Worm (Caenorhabditis elegans) whole organism, late embryonic: ENCODE data around the gene F07H5.7.

ENCODE experiments used
- F13H6.1 ChIP-seq: sonication (generic microtip); optimal IDR thresholded peaks from 2 replicates; lab custom pipeline; 2016; ENCODE audit warnings: missing genetic modification characterization, missing compliant biosample characterization
- T23F11.4 ChIP-seq: fragments of 200-800 bp; sonication (Bioruptor generic); optimal IDR thresholded peaks from 2 replicates; lab custom pipeline; 2018; ENCODE audit warnings: mild to moderate bottlenecking, missing genetic modification characterization, missing compliant biosample characterization
- dmd-4 ChIP-seq: sonication (generic microtip); optimal IDR thresholded peaks from 2 replicates; lab custom pipeline; 2016; ENCODE audit warnings: borderline replicate concordance, missing genetic modification characterization, missing compliant biosample characterization
- hlh-30 ChIP-seq: sonication (generic microtip); optimal IDR thresholded peaks from 2 replicates; lab custom pipeline; 2017; ENCODE audit warnings: antibody characterized with exemption, missing genetic modification characterization, missing compliant biosample characterization; ENCODE audit not compliant: insufficient read depth
- pat-9 ChIP-seq: fragments of 200-800 bp; sonication (Bioruptor generic); optimal IDR thresholded peaks from 2 replicates; lab custom pipeline; 2018; ENCODE audit warnings: mild to moderate bottlenecking, missing genetic modification characterization, moderate library complexity, missing compliant biosample characterization
- pha-4 ChIP-seq: fragments of 150-350 bp; optimal IDR thresholded peaks from 2 replicates; lab custom pipeline; 2018; ENCODE audit warnings: missing biosample characterization, missing genetic modification reagents, missing genetic modification characterization
- pqm-1 ChIP-seq: sonication (generic microtip); optimal IDR thresholded peaks from 2 replicates; lab custom pipeline; 2016; ENCODE audit warnings: missing genetic modification characterization, missing compliant biosample characterization
- ttx-3 ChIP-seq: sonication (generic microtip); optimal IDR thresholded peaks from 2 replicates; lab custom pipeline; 2016; ENCODE audit warnings: missing genetic modification reagents, missing genetic modification characterization, missing compliant biosample characterization
- unc-42 ChIP-seq: sonication (generic microtip); optimal IDR thresholded peaks from 2 replicates; lab custom pipeline; 2016; ENCODE audit warnings: missing genotype, missing genetic modification characterization, missing compliant biosample characterization
- unc-86 ChIP-seq: sonication (generic microtip); optimal IDR thresholded peaks from 2 replicates; lab custom pipeline; 2016; ENCODE audit warnings: missing genetic modification characterization, missing compliant biosample characterization
- ztf-16 ChIP-seq: sonication (generic microtip); optimal IDR thresholded peaks from 2 replicates; lab custom pipeline; 2017; ENCODE audit warnings: missing genetic modification characterization, missing compliant biosample characterization

DNA sequence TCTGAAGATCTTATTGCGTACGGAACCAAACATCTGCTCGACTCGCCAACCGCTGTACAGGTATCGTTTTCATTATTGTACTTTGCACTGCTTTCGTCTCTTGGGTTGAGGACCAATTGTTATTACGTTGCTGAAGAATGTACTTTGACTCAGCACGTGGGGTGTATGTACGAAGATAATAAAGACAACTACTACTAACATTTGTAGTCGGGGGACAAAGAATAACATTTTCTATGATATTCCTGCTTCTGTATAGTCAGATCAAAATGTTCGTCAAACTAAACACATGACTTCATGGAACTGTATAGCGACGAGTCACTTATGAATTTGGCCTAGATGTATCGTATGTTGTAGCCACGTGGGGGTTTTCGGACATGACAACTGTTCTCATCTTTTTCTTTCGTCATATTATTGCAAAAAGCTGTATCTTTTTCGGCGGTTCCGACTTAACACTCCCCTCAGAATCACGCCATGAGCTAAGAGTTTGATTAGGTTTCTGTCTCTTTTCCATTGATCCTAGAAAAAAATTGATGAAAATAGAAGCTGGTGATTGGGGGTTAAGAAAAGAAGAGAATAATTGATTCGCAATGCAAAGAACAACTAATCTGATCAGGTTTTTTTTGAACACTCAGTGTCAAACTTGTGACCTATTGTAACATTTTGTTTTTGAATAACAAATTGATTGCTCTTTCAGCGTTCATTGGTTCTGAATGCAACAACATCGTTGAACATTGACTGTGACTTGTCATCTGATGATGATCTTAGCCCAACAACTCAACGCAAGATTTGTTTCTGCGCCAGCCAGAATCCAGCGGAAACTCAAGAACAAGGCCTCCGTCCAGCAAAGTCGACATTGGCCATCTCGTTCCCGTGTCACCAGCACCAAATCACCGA, 49.2 kb downstream of the F07H5.7 start:
- TF ChIP-seq unc-86 (tag; lab: Kevin White, UChicago): no peak
- TF ChIP-seq hlh-30: no peak
- TF ChIP-seq ttx-3 (tag; lab: Kevin White, UChicago): no peak
- no peak for TF ChIP-seq T23F11.4 (GFP tag; lab: Kevin White, UChicago)
- TF ChIP-seq dmd-4: no peak
- no peak for TF ChIP-seq unc-42 (tag; lab: Kevin White, UChicago)
- no peak for TF ChIP-seq F13H6.1 (tag; lab: Kevin White, UChicago)
- no peak for TF ChIP-seq pqm-1 (tag; lab: Kevin White, UChicago)
- TF ChIP-seq pha-4: no peak
- no peak for TF ChIP-seq ztf-16
- TF ChIP-seq pat-9: no peak
